Worm (Caenorhabditis elegans): ENCODE data around the gene JC8.16.

Gene JC8.16

DNA sequence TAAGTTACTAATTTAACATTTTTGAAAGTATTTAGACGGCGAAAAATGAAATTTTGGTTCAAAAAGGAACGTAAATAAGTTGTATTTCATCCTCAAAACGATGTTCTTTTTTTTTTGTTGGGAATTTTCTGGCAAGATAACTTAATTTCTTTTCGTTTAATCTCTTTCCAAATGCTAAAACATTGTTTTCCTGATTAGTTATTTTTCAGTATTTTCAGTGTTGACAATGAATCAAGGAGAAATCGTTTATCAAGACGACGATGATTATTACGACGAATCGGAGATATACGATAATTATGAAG is 18.2 kb upstream of the JC8.16 start, which contains the start of gene lin-54:
lin-54 (plus strand) TSS at position 203 of the 302 bp plus-strand sequence.
- no peak for TF ChIP-seq nhr-12 (tag; optimal IDR thresholded peaks at IDR 0.05)
- TF ChIP-seq pax-3 (tag; optimal IDR thresholded peaks at IDR 0.05), result no peak
- TF ChIP-seq vab-15 (tag; optimal IDR thresholded peaks at IDR 0.05), result no peak
- TF ChIP-seq efl-1 (optimal IDR thresholded peaks at IDR 0.05), result no peak
- no peak for TF ChIP-seq efl-1 (GFP tag; optimal IDR thresholded peaks at IDR 0.05 in 1 of 2)
- no peak for TF ChIP-seq Y116A8C.19 (tag; optimal IDR thresholded peaks at IDR 0.05; ENCODE audit: borderline replicate concordance)
- no peak for TF ChIP-seq ztf-4 (tag; optimal IDR thresholded peaks at IDR 0.05)
- no peak for TF ChIP-seq fkh-8 (tag; optimal IDR thresholded peaks at IDR 0.05)
- no peak for TF ChIP-seq hpl-2 (GFP tag; optimal IDR thresholded peaks at IDR 0.05)
- no peak for TF ChIP-seq nhr-11 (tag; optimal IDR thresholded peaks at IDR 0.05)
- TF ChIP-seq snu-23 (GFP tag; optimal IDR thresholded peaks at IDR 0.05), result no peak

- TF ChIP-seq lin-13 (GFP tag; optimal IDR thresholded peaks at IDR 0.05), result no peak
- no peak for TF ChIP-seq egl-27 (tag; optimal IDR thresholded peaks at IDR 0.05)
- no peak for TF ChIP-seq ama-1 (optimal IDR thresholded peaks at IDR 0.05)
- TF ChIP-seq pqm-1 (tag; optimal IDR thresholded peaks at IDR 0.05), result no peak
These were observed 17.6 kb upstream of the JC8.16 start for ce11 chrIV:13241340-13241739.

ce11 chrIV:13243375-13243774 is 15.6 kb upstream of the JC8.16 start, which contains the start of gene JC8.4:
Gene JC8.4, plus strand, starts transcription at chrIV:13243675.
- TF ChIP-seq unc-98 (GFP tag; IDR thresholded peaks at IDR 0.05) (no peak), blmp-1 (tag; optimal IDR thresholded peaks at IDR 0.05) (no peak), efl-1 (optimal IDR thresholded peaks at IDR 0.05) (no peak), efl-1 (GFP tag; optimal IDR thresholded peaks at IDR 0.05 in 1 of 2) (peak in 1 of 2 experiments; percentile 33)

ce11 chrIV:13244024-13244423 is 14.9 kb upstream of the JC8.16 start, which contains the start of gene cox-11:
Gene cox-11, plus strand, starts transcription at chrIV:13244324.
- TF ChIP-seq jun-1 (tag; optimal IDR thresholded peaks at IDR 0.05) (no peak), nhr-76 (tag; optimal IDR thresholded peaks at IDR 0.05) (no peak), nhr-84 (tag; optimal IDR thresholded peaks at IDR 0.05) (no peak), ets-5 (GFP tag; IDR thresholded peaks at IDR 0.05) (no peak), zag-1 (tag; optimal IDR thresholded peaks at IDR 0.05) (no peak), ceh-63 (GFP tag; optimal IDR thresholded peaks at IDR 0.05) (no peak), nhr-28 (tag; optimal IDR thresholded peaks at IDR 0.05) (no peak), pag-3 (tag; optimal IDR thresholded peaks at IDR 0.05; ENCODE audit: borderline replicate concordance, insufficient read depth) (no peak)

DNA sequence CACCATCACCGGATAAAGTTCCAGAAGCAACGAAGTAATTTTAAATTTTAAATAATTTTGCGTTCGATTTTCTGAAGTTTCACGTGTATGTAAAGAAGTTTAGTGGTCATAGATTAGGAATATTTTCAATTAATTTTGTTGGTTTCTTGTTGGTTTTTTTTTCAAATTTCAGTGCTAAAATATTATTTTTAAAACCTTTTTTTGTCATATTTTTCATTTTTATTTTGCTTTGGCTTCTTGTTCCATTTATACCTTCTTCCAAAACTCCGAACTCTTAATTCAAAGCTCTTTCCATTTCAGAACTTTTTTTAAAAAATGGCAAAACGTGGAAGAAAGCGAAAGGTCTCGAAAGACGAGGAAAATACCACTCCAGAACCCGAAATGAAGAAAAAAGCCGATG is 12.0 kb upstream of the JC8.16 start, which contains the start of gene JC8.7:
JC8.7 (plus strand) TSS at position 301 of the 400 bp plus-strand sequence.
- TF ChIP-seq aha-1 (tag; optimal IDR thresholded peaks at IDR 0.05), result no peak
- TF ChIP-seq rnt-1 (tag; optimal IDR thresholded peaks at IDR 0.05), result no peak
- no peak for TF ChIP-seq lin-15B (tag; optimal IDR thresholded peaks at IDR 0.05)
- TF ChIP-seq swsn-7 (tag; optimal IDR thresholded peaks at IDR 0.05), result no peak
- TF ChIP-seq nhr-77 (tag; optimal IDR thresholded peaks at IDR 0.05), result no peak
- no peak for TF ChIP-seq unc-30 (tag; optimal IDR thresholded peaks at IDR 0.05)
- TF ChIP-seq unc-86 (tag; optimal IDR thresholded peaks at IDR 0.05), result no peak
- TF ChIP-seq hlh-17 (GFP tag; optimal IDR thresholded peaks at IDR 0.05; ENCODE audit: borderline replicate concordance), result no peak
- TF ChIP-seq hpl-2 (GFP tag; optimal IDR thresholded peaks at IDR 0.05), result no peak
- TF ChIP-seq sup-37 (GFP tag; optimal IDR thresholded peaks at IDR 0.05), result no peak

ce11 chrIV:13247780-13248179 is 11.2 kb upstream of the JC8.16 start:
- peak in 1 of 3 experiments; percentile 24 for TF ChIP-seq dpl-1 (GFP tag; optimal IDR thresholded peaks at IDR 0.05)
- peak; percentile 0 to 17 for TF ChIP-seq efl-1 (optimal IDR thresholded peaks at IDR 0.05)
- TF ChIP-seq efl-1 (GFP tag; optimal IDR thresholded peaks at IDR 0.05 in 1 of 2), result peak in 1 of 2 experiments; percentile 93
- TF ChIP-seq ets-5 (GFP tag; IDR thresholded peaks at IDR 0.05), result no peak
- TF ChIP-seq lin-35 (GFP tag; optimal IDR thresholded peaks at IDR 0.05), result peak in 1 of 2 experiments; percentile 34
- no peak for TF ChIP-seq irx-1 (tag; optimal IDR thresholded peaks at IDR 0.05)
- no peak for TF ChIP-seq nhr-76 (tag; optimal IDR thresholded peaks at IDR 0.05)

Data from whole organism, L1 larva.